Fruit fly (Drosophila melanogaster) whole organism, embryonic: ENCODE results near the gene Sema5c.

Experiments used
- CG15269 ChIP-seq: fragments of 200-800 bp; sonication (Bioruptor generic); optimal IDR thresholded peaks from 2 replicates; lab custom pipeline; 2018; ENCODE audit warnings: missing biosample characterization, mild to moderate bottlenecking, missing genetic modification characterization, moderate library complexity
- CG18262 ChIP-seq: fragments of 200-800 bp; optimal IDR thresholded peaks from 3 replicates; lab custom pipeline; 2019; ENCODE audit warnings: missing biosample characterization, mild to moderate bottlenecking, missing genetic modification characterization, moderate library complexity
- CG4282 ChIP-seq: fragments of 200-800 bp; sonication (Bioruptor generic); optimal IDR thresholded peaks from 2 replicates; lab custom pipeline; 2016; ENCODE audit warnings: missing biosample characterization, missing genetic modification characterization
- CG4360 ChIP-seq: fragments of 200-800 bp; sonication (Bioruptor generic); IDR thresholded peaks from 2 replicates; pipeline ENCODE4 v1.3.6; 2022; ENCODE audit warnings: missing biosample characterization, missing genetic modification characterization
- CG7963 ChIP-seq: fragments of 200-800 bp; sonication (Bioruptor generic); IDR thresholded peaks from 3 replicates; pipeline ENCODE4 v1.3.6; 2022; ENCODE audit warnings: missing biosample characterization, missing genetic modification characterization; ENCODE audit not compliant: partially characterized antibody
- Dp ChIP-seq: fragments of 200-800 bp; sonication (Bioruptor generic); optimal IDR thresholded peaks from 2 replicates; lab custom pipeline; 2018; ENCODE audit warnings: missing biosample characterization, mild to moderate bottlenecking, missing genetic modification characterization, moderate library complexity
- H2.0 ChIP-seq: fragments of 200-800 bp; sonication (Bioruptor generic); IDR thresholded peaks from 2 replicates; pipeline ENCODE4 v1.3.6; 2022; ENCODE audit warnings: missing biosample characterization, missing genetic modification characterization
- abd-A ChIP-seq: fragments of 200-800 bp; sonication (Bioruptor generic); optimal IDR thresholded peaks from 3 replicates; lab custom pipeline; 2019; ENCODE audit warnings: missing biosample characterization, mild to moderate bottlenecking, missing genetic modification characterization, moderate library complexity
- bowl ChIP-seq: fragments of 200-800 bp; sonication (Bioruptor generic); IDR thresholded peaks from 2 replicates; pipeline ENCODE4 v1.3.6; 2022; ENCODE audit warnings: missing biosample characterization, missing genetic modification characterization
- gro ChIP-seq: fragments of 200-800 bp; sonication (Bioruptor generic); optimal IDR thresholded peaks from 2 replicates; lab custom pipeline; 2016; ENCODE audit warnings: missing biosample characterization, missing genetic modification characterization
- gsb ChIP-seq: fragments of 200-800 bp; sonication (Bioruptor generic); IDR thresholded peaks from 2 replicates; pipeline ENCODE4 v1.3.6; 2022; ENCODE audit warnings: missing biosample characterization, missing genetic modification characterization
- repo ChIP-seq: fragments of 200-800 bp; sonication (Bioruptor generic); optimal IDR thresholded peaks from 2 replicates; lab custom pipeline; 2016; ENCODE audit warnings: missing biosample characterization, missing genetic modification characterization

DNA sequence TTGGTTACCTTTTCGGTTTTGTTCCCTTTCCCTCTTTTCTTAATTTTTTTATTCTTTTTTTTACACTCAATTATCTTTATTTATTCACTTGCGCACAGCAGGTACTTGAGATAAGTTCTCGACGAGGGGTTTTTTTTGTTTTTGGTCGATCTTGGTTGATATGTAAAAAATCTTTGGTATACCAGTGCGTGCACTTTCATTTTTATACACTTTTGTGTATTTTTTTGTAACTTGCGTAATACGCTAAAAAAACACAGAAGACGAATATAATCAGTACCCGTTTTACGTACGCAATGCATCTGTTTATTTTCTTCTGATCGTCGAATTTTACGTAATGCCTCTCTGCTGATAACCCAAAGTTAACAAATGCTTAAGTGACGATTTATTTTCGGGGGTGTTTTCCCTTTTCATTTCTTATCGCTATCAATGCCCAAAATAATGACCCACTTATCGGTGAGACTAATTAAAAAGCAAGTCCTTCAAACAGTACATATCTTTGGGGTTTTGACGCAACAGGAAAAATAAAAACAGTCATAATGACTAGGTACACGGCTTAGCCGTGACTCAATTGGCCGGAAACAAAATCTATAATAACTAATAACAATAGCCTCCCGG, 2.2 kb downstream of the Sema5c start:
- no peak for TF ChIP-seq abd-A (tag; lab: Kevin White, UChicago)
- no peak for TF ChIP-seq repo (GFP tag; lab: Kevin White, UChicago)
- TF ChIP-seq CG4360 (GFP tag; lab: Robert Waterston, UW) = no peak
- TF ChIP-seq bowl (GFP tag; lab: Robert Waterston, UW) = no peak
- TF ChIP-seq CG7963 (GFP tag; lab: Robert Waterston, UW) = no peak
- TF ChIP-seq gsb (GFP tag; lab: Robert Waterston, UW) = no peak
- TF ChIP-seq gro = no peak
- TF ChIP-seq H2.0 (GFP tag; lab: Robert Waterston, UW) = no peak
- no peak for TF ChIP-seq CG18262
- no peak for TF ChIP-seq CG15269 (tag; lab: Kevin White, UChicago)
- no peak for TF ChIP-seq CG4282
- no peak for TF ChIP-seq Dp (GFP tag; lab: Kevin White, UChicago)
